Fruit fly (Drosophila melanogaster) whole organism, embryonic: ENCODE measurements around the gene CG17124.

Source experiments
- Ada2b ChIP-seq: fragments of 200-800 bp; sonication (Bioruptor generic); IDR thresholded peaks from 2 replicates; pipeline ENCODE4 v1.3.6; 2022; ENCODE audit warnings: missing biosample characterization, missing genetic modification characterization
- Atf3 ChIP-seq: fragments of 200-800 bp; sonication (Bioruptor generic); optimal IDR thresholded peaks from 3 replicates; lab custom pipeline; 2016; ENCODE audit warnings: missing biosample characterization, missing genetic modification characterization
- CG10366 ChIP-seq: fragments of 200-800 bp; sonication (Bioruptor generic); IDR thresholded peaks from 2 replicates; pipeline ENCODE4 v1.3.6; 2022; ENCODE audit warnings: missing biosample characterization, missing genetic modification characterization
- CG11456 ChIP-seq: fragments of 200-800 bp; sonication (Bioruptor generic); IDR thresholded peaks from 3 replicates; pipeline ENCODE4 v1.3.6; 2022; ENCODE audit warnings: missing biosample characterization, missing genetic modification characterization
- CG12219 ChIP-seq: fragments of 200-800 bp; sonication (Bioruptor generic); optimal IDR thresholded peaks from 3 replicates; lab custom pipeline; 2018; ENCODE audit warnings: missing biosample characterization, mild to moderate bottlenecking, missing genetic modification characterization
- CG14710 ChIP-seq: fragments of 200-800 bp; sonication (Bioruptor generic); optimal IDR thresholded peaks from 3 replicates; lab custom pipeline; 2019; ENCODE audit warnings: missing biosample characterization, mild to moderate bottlenecking, missing genetic modification characterization, moderate library complexity
- CG18599 ChIP-seq: fragments of 200-800 bp; sonication (Bioruptor generic); optimal IDR thresholded peaks from 3 replicates; lab custom pipeline; 2017; ENCODE audit warnings: missing biosample characterization, missing genetic modification characterization, mild to moderate bottlenecking, moderate library complexity, missing genetic modification reagents
- CG2889 ChIP-seq: fragments of 200-800 bp; sonication (Bioruptor generic); IDR thresholded peaks from 3 replicates; pipeline ENCODE4 v1.3.6; 2022; ENCODE audit warnings: missing biosample characterization, missing genetic modification characterization
- CG30020 ChIP-seq: fragments of 200-800 bp; optimal IDR thresholded peaks from 2 replicates; lab custom pipeline; 2019; ENCODE audit warnings: missing biosample characterization, mild to moderate bottlenecking, missing genetic modification characterization, moderate library complexity
- CG4328 ChIP-seq: fragments of 200-800 bp; sonication (Bioruptor generic); optimal IDR thresholded peaks from 3 replicates; lab custom pipeline; 2017; ENCODE audit warnings: missing biosample characterization, missing genetic modification reagents, missing genetic modification characterization
- CG5245 ChIP-seq: fragments of 200-800 bp; sonication (Bioruptor generic); optimal IDR thresholded peaks from 3 replicates; lab custom pipeline; 2016; ENCODE audit warnings: missing biosample characterization, missing genetic modification characterization
- CG7372 ChIP-seq: fragments of 200-800 bp; sonication (Bioruptor generic); IDR thresholded peaks from 2 replicates; pipeline ENCODE4 v1.3.6; 2022; ENCODE audit warnings: missing biosample characterization, missing genetic modification characterization
- CG7987 ChIP-seq: fragments of 200-800 bp; sonication (Bioruptor generic); optimal IDR thresholded peaks from 2 replicates; lab custom pipeline; 2018; ENCODE audit warnings: missing biosample characterization, mild to moderate bottlenecking, missing genetic modification characterization, moderate library complexity
- CG8290 ChIP-seq, 3 experiments: fragments of 200-800 bp; sonication (Bioruptor generic); optimal IDR thresholded peaks; 2 replicates each; lab custom pipeline; 2016 to 2019; ENCODE audit warnings: missing biosample characterization in 3 of 3, missing genetic modification characterization in 3 of 3, mild to moderate bottlenecking in 2 of 3, moderate library complexity in 1 of 3
- CG8388 ChIP-seq: fragments of 200-800 bp; sonication (Bioruptor generic); optimal IDR thresholded peaks from 2 replicates; lab custom pipeline; 2019; ENCODE audit warnings: missing biosample characterization, mild to moderate bottlenecking, missing genetic modification characterization, moderate library complexity
- CG9797 ChIP-seq: fragments of 200-800 bp; sonication (Bioruptor generic); optimal IDR thresholded peaks from 3 replicates; lab custom pipeline; 2018; ENCODE audit warnings: missing biosample characterization, mild to moderate bottlenecking, missing genetic modification characterization
- Chrac-16 ChIP-seq: fragments of 200-800 bp; sonication (Bioruptor generic); optimal IDR thresholded peaks from 3 replicates; lab custom pipeline; 2016; ENCODE audit warnings: missing biosample characterization, missing genetic modification characterization
- D ChIP-seq, 2 experiments: fragments of 200-800 bp in 1 of 2; fragments of >200 bp in 1 of 2; sonication (Bioruptor generic) in 1 of 2; optimal IDR thresholded peaks; 2 replicates in 1 of 2; 3 replicates in 1 of 2; lab custom pipeline; 2017; ENCODE audit warnings: mild to moderate bottlenecking in 1 of 2, missing biosample characterization in 1 of 2, missing genetic modification characterization in 1 of 2, missing genetic modification reagents in 1 of 2
- Dbx ChIP-seq: fragments of 200-800 bp; sonication (Bioruptor generic); IDR thresholded peaks from 3 replicates; pipeline ENCODE4 v1.3.6; 2022; ENCODE audit warnings: missing biosample characterization, missing genetic modification characterization
- Dll ChIP-seq: fragments of 200-800 bp; sonication (Bioruptor generic); IDR thresholded peaks from 4 replicates; pipeline ENCODE4 v1.3.6; 2022; ENCODE audit warnings: missing biosample characterization, missing genetic modification characterization; ENCODE audit not compliant: partially characterized antibody
- Dp ChIP-seq: fragments of 200-800 bp; sonication (Bioruptor generic); optimal IDR thresholded peaks from 2 replicates; lab custom pipeline; 2018; ENCODE audit warnings: missing biosample characterization, mild to moderate bottlenecking, missing genetic modification characterization, moderate library complexity
- Ets97D ChIP-seq: fragments of 200-800 bp; sonication (Bioruptor generic); optimal IDR thresholded peaks from 3 replicates; lab custom pipeline; 2016; ENCODE audit warnings: missing biosample characterization, missing genetic modification characterization
- HLH4C ChIP-seq: fragments of 200-800 bp; sonication (Bioruptor generic); IDR thresholded peaks from 3 replicates; pipeline ENCODE4 v1.3.6; 2022; ENCODE audit warnings: missing biosample characterization, missing genetic modification characterization; ENCODE audit not compliant: partially characterized antibody
- Jarid2 ChIP-seq: fragments of 200-800 bp; sonication (Bioruptor generic); optimal IDR thresholded peaks from 3 replicates; lab custom pipeline; 2017; ENCODE audit warnings: mild to moderate bottlenecking, missing biosample characterization, missing genetic modification reagents, missing genetic modification characterization
- Lhr ChIP-seq: fragments of 200-800 bp; sonication (Bioruptor generic); optimal IDR thresholded peaks from 3 replicates; lab custom pipeline; 2017; ENCODE audit warnings: mild to moderate bottlenecking, missing biosample characterization, missing genetic modification reagents, missing genetic modification characterization
- Max ChIP-seq: fragments of 200-800 bp; sonication (Bioruptor generic); optimal IDR thresholded peaks from 2 replicates; lab custom pipeline; 2016; ENCODE audit warnings: missing biosample characterization, mild to moderate bottlenecking, missing genetic modification characterization
- Nf-YB ChIP-seq: fragments of 200-800 bp; sonication (Bioruptor generic); optimal IDR thresholded peaks from 3 replicates; lab custom pipeline; 2019; ENCODE audit warnings: missing biosample characterization, mild to moderate bottlenecking, missing genetic modification characterization, moderate library complexity
- NfI ChIP-seq: fragments of 200-800 bp; sonication (Bioruptor generic); optimal IDR thresholded peaks from 3 replicates; lab custom pipeline; 2018; ENCODE audit warnings: missing biosample characterization, mild to moderate bottlenecking, missing genetic modification characterization, moderate library complexity
- Opbp ChIP-seq: fragments of 200-800 bp; sonication (Bioruptor generic); IDR thresholded peaks from 3 replicates; pipeline ENCODE4 v1.3.6; 2022; ENCODE audit warnings: missing biosample characterization, missing genetic modification characterization; ENCODE audit not compliant: partially characterized antibody
- Taf1 ChIP-seq: fragments of 200-800 bp; sonication (Bioruptor generic); IDR thresholded peaks from 2 replicates; pipeline ENCODE4 v1.3.6; 2022; ENCODE audit warnings: missing biosample characterization, missing genetic modification characterization
- abd-A ChIP-seq: fragments of 200-800 bp; sonication (Bioruptor generic); optimal IDR thresholded peaks from 3 replicates; lab custom pipeline; 2019; ENCODE audit warnings: missing biosample characterization, mild to moderate bottlenecking, missing genetic modification characterization, moderate library complexity
- az2 ChIP-seq: fragments of 200-800 bp; sonication (Bioruptor generic); optimal IDR thresholded peaks from 3 replicates; lab custom pipeline; 2016; ENCODE audit warnings: missing biosample characterization, missing genetic modification characterization
- crp ChIP-seq, 2 experiments: fragments of 200-800 bp; sonication (Bioruptor generic); optimal IDR thresholded peaks; 2 replicates in 1 of 2; 3 replicates in 1 of 2; lab custom pipeline; 2017; ENCODE audit warnings: missing biosample characterization in 2 of 2, missing genetic modification characterization in 2 of 2, mild to moderate bottlenecking in 1 of 2, moderate library complexity in 1 of 2
- dmrt11E ChIP-seq: fragments of 200-800 bp; sonication (Bioruptor generic); optimal IDR thresholded peaks from 3 replicates; lab custom pipeline; 2018; ENCODE audit warnings: missing biosample characterization, mild to moderate bottlenecking, missing genetic modification characterization, moderate library complexity
- eyg ChIP-seq: fragments of 200-800 bp; sonication (Bioruptor generic); optimal IDR thresholded peaks from 3 replicates; lab custom pipeline; 2016; ENCODE audit warnings: missing biosample characterization, missing genetic modification characterization
- fd64A ChIP-seq: fragments of 200-800 bp; sonication (Bioruptor generic); optimal IDR thresholded peaks from 3 replicates; lab custom pipeline; 2018; ENCODE audit warnings: missing biosample characterization, mild to moderate bottlenecking, missing genetic modification characterization
- hbn ChIP-seq: fragments of 200-800 bp; sonication (Bioruptor generic); IDR thresholded peaks from 2 replicates; pipeline ENCODE4 v1.3.6; 2022; ENCODE audit warnings: missing biosample characterization, missing genetic modification characterization; ENCODE audit not compliant: partially characterized antibody
- jumu ChIP-seq: fragments of 200-800 bp; sonication (Bioruptor generic); optimal IDR thresholded peaks from 3 replicates; lab custom pipeline; 2016; ENCODE audit warnings: missing biosample characterization, missing genetic modification characterization
- lbe ChIP-seq: fragments of 200-800 bp; sonication (Bioruptor generic); optimal IDR thresholded peaks from 2 replicates; lab custom pipeline; 2016; ENCODE audit warnings: missing biosample characterization, mild to moderate bottlenecking, missing genetic modification characterization
- lmd ChIP-seq: fragments of 200-800 bp; sonication (Bioruptor generic); IDR thresholded peaks from 2 replicates; pipeline ENCODE4 v1.3.6; 2022; ENCODE audit warnings: missing biosample characterization, missing genetic modification characterization
- lola ChIP-seq, 3 experiments: fragments of >200 bp in 2 of 3; fragments of 200-800 bp in 1 of 3; sonication (Bioruptor generic) in 1 of 3; optimal IDR thresholded peaks; 2 replicates each; lab custom pipeline; 2017 to 2019; ENCODE audit warnings: missing biosample characterization in 3 of 3, missing genetic modification characterization in 3 of 3, mild to moderate bottlenecking in 1 of 3, moderate library complexity in 1 of 3
- peb ChIP-seq: fragments of 200-800 bp; sonication (Bioruptor generic); IDR thresholded peaks from 2 replicates; pipeline ENCODE4 v1.3.6; 2022; ENCODE audit warnings: missing biosample characterization, missing genetic modification characterization
- pfk ChIP-seq: fragments of 200-800 bp; sonication (Bioruptor generic); optimal IDR thresholded peaks from 2 replicates; lab custom pipeline; 2018; ENCODE audit warnings: missing biosample characterization, mild to moderate bottlenecking, missing genetic modification characterization, moderate library complexity
- psq ChIP-seq: fragments of 200-800 bp; sonication (Bioruptor generic); optimal IDR thresholded peaks from 2 replicates; lab custom pipeline; 2017; ENCODE audit warnings: missing biosample characterization, missing genetic modification characterization
- run ChIP-seq: fragments of 200-800 bp; sonication (Bioruptor generic); optimal IDR thresholded peaks from 3 replicates; lab custom pipeline; 2018; ENCODE audit warnings: missing biosample characterization, mild to moderate bottlenecking, missing genetic modification characterization
- so ChIP-seq: fragments of 200-800 bp; sonication (Bioruptor generic); IDR thresholded peaks from 3 replicates; pipeline ENCODE4 v1.3.6; 2022; ENCODE audit warnings: missing biosample characterization, missing genetic modification characterization
- vfl ChIP-seq: fragments of 200-800 bp; sonication (Bioruptor generic); optimal IDR thresholded peaks from 2 replicates; lab custom pipeline; 2016; ENCODE audit warnings: missing biosample characterization, missing genetic modification characterization
- zen2 ChIP-seq: fragments of 200-800 bp; sonication (Bioruptor generic); IDR thresholded peaks from 3 replicates; pipeline ENCODE4 v1.3.6; 2022; ENCODE audit warnings: missing biosample characterization, missing genetic modification characterization; ENCODE audit not compliant: partially characterized antibody

Gene CG17124

DNA sequence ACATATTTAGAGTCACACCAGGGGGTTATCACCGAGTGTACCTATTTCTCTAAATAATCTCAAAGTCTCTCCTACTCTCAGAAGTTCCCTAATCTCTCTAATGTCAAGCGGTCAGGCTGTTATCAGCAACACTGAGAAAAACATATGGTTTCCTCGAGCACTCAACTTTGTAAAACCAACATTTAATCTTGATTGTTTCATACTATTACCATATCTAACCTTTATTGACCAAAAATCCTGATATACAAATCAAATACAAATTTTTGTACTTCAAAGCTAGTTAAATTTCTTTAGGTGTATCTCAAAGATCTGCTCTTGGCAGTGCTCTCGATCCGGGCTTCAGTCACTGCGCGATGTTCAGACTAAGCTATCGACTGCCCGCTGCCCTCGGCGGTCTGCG lies 52.8 kb downstream of the CG17124 start, which contains the start of gene CG6415 (continued):
- TF ChIP-seq CG12219 (GFP tag; lab: Kevin White, UChicago) (peak; percentile 64), lbe (GFP tag; lab: Kevin White, UChicago) (peak; percentile 47), CG30020 (tag; lab: Kevin White, UChicago) (no peak), CG14710 (tag; lab: Kevin White, UChicago) (peak; percentile 70), Atf3 (GFP tag; lab: Kevin White, UChicago) (peak; percentile 48), crp (GFP tag; optimal IDR thresholded peaks at IDR 0.05; lab: Kevin White, UChicago) (peak in 1 of 2 experiments; percentile 10), CG4328 (GFP tag; lab: Kevin White, UChicago) (peak; percentile 59), psq (GFP tag; lab: Kevin White, UChicago) (no peak), Nf-YB (peak; percentile 48), Ets97D (GFP tag; lab: Kevin White, UChicago) (peak; percentile 30), CG7987 (GFP tag; lab: Kevin White, UChicago) (no peak), Dbx (GFP tag; lab: Robert Waterston, UW) (no peak), CG2889 (GFP tag; lab: Robert Waterston, UW) (peak; percentile 50; the same call in 1 of the 3 replicates), vfl (GFP tag; lab: Kevin White, UChicago) (no peak), Max (peak; percentile 3), peb (0 out of 2 replicates have a peak, but pooled peaks have one; percentile 21), abd-A (no peak), CG8388 (peak; percentile 72), Taf1 (peak; percentile 17; the same call in 1 of the 2 replicates), Jarid2 (GFP tag; lab: Kevin White, UChicago) (peak; percentile 23), Dp (no peak), NfI (GFP tag; lab: Kevin White, UChicago) (peak; percentile 60), CG5245 (peak; percentile 53), zen2 (GFP tag; lab: Robert Waterston, UW) (no peak), dmrt11E (tag; lab: Kevin White, UChicago) (peak; percentile 80), CG7372 (GFP tag; lab: Robert Waterston, UW) (peak; percentile 62), Ada2b (peak; percentile 46; the same call in 1 of the 2 replicates), lola (GFP tag; optimal IDR thresholded peaks at IDR 0.05; lab: Kevin White, UChicago) (peak in 1 of 3 experiments; percentile 70), so (GFP tag; lab: Robert Waterston, UW) (peak; percentile 76), hbn (GFP tag; lab: Robert Waterston, UW) (no peak), CG11456 (GFP tag; lab: Robert Waterston, UW) (peak; percentile 78), Chrac-16 (GFP tag; lab: Kevin White, UChicago) (peak; percentile 73), D (optimal IDR thresholded peaks at IDR 0.05; lab: Kevin White, UChicago) (no peak), D (GFP tag; optimal IDR thresholded peaks at IDR 0.05; lab: Kevin White, UChicago) (peak; percentile 68), pfk (GFP tag; lab: Kevin White, UChicago) (no peak), CG9797 (GFP tag; lab: Kevin White, UChicago) (no peak), fd64A (GFP tag; lab: Kevin White, UChicago) (peak; percentile 34), az2 (GFP tag; lab: Kevin White, UChicago) (peak; percentile 75), CG10366 (GFP tag; lab: Robert Waterston, UW) (peak; percentile 68), run (tag; lab: Kevin White, UChicago) (no peak), eyg (GFP tag; lab: Kevin White, UChicago) (peak; percentile 32), CG18599 (peak; percentile 85), jumu (GFP tag; lab: Kevin White, UChicago) (peak; percentile 46), CG8290 (GFP tag; optimal IDR thresholded peaks at IDR 0.05; lab: Kevin White, UChicago) (no peak), CG8290 (tag; optimal IDR thresholded peaks at IDR 0.05; lab: Kevin White, UChicago) (peak in 1 of 2 experiments; percentile 80), HLH4C (GFP tag; lab: Robert Waterston, UW) (no peak), Dll (GFP tag; lab: Robert Waterston, UW) (no peak), Opbp (no peak), lmd (GFP tag; lab: Robert Waterston, UW) (peak; percentile 74), Lhr (GFP tag; lab: Kevin White, UChicago) (peak; percentile 1)
